Worm (Caenorhabditis elegans) whole organism, L2 larva: ENCODE results near the gene B0303.11.

ENCODE experiments used
- blmp-1 ChIP-seq: sonication (generic microtip); optimal IDR thresholded peaks from 2 replicates; lab custom pipeline; 2017; ENCODE audit warnings: missing genetic modification characterization, mild to moderate bottlenecking, missing compliant biosample characterization, antibody characterized with exemption, moderate library complexity; ENCODE audit not compliant: insufficient read depth
- ceh-82 ChIP-seq: fragments of 150-350 bp; optimal IDR thresholded peaks from 2 replicates; lab custom pipeline; 2014; ENCODE audit warnings: missing biosample characterization, missing genetic modification characterization
- nhr-25 ChIP-seq: fragments of 150-350 bp; sonication (generic microtip); optimal IDR thresholded peaks from 3 replicates; lab custom pipeline; 2014; ENCODE audit warnings: missing biosample characterization, missing genetic modification characterization
- unc-55 ChIP-seq: fragments of 150-350 bp; sonication (generic microtip); optimal IDR thresholded peaks from 3 replicates; lab custom pipeline; 2014; ENCODE audit warnings: missing biosample characterization, missing genetic modification reagents, missing genetic modification characterization
- zag-1 ChIP-seq: fragments of 150-350 bp; optimal IDR thresholded peaks from 2 replicates; lab custom pipeline; 2014; ENCODE audit warnings: missing biosample characterization, missing genetic modification characterization

DNA sequence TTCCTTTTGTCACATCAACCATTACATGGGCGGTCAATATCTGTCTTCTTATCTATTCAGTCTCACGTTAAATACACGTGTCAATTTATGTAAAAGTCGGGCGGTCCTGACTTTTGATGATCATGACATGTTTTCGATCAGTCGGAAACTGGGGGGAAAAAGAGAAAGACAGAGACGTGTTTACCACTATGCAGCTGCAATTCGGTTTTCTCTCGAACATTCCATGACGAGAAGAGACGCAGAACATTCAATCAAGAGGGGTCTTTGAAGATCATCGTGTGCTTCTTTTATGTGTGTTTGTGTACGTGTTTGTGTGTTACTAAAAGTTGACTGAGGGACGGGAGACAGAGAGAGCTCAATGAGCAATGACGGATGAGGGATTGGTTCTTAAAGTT, 51.8 kb downstream of the B0303.11 start:
- TF ChIP-seq unc-55: peak; percentile 95
- TF ChIP-seq ceh-82 (tag; lab: Kevin White, UChicago): no peak
- peak; percentile 97 for TF ChIP-seq nhr-25
- TF ChIP-seq zag-1: peak; percentile 54
- peak; percentile 45 for TF ChIP-seq blmp-1
